Worm (Caenorhabditis elegans): Measurements from ENCODE around the gene ttll-11.

DNA sequence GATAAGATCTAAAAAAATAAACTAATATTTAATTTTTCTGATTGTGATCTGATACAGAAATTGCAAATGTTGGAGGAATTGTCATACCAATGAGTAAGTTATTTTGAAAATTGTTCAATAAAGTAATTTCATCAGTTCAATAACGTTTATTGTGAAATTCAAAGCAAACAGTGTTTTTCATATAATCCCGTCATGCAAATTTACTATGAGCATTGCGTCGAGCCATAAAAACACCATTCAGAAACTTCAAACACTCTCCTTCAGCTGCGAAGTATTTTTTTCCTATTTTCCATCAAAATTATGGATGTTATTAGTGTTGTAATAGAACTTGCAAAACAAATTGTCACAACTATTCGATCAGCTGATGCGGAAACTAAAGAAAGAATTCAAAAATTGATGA is 45.7 kb upstream of the ttll-11 start, which contains the start of gene C49C8.8:
- TF ChIP-seq unc-55 (GFP tag; optimal IDR thresholded peaks at IDR 0.05) (no peak), fos-1 (tag; optimal IDR thresholded peaks at IDR 0.05) (no peak), egl-27 (tag; optimal IDR thresholded peaks at IDR 0.05) (no peak), ama-1 (optimal IDR thresholded peaks at IDR 0.05) (no peak), ceh-82 (tag; optimal IDR thresholded peaks at IDR 0.05) (no peak), alr-1 (tag; optimal IDR thresholded peaks at IDR 0.05) (no peak), snpc-4 (tag; optimal IDR thresholded peaks at IDR 0.05) (no peak), lsy-2 (tag; optimal IDR thresholded peaks at IDR 0.05) (no peak), lin-39 (tag; optimal IDR thresholded peaks at IDR 0.05) (no peak), Y55F3AM.14 (GFP tag; optimal IDR thresholded peaks at IDR 0.05) (no peak), gmeb-1 (tag; optimal IDR thresholded peaks at IDR 0.05) (no peak), ztf-11 (tag; optimal IDR thresholded peaks at IDR 0.05) (no peak), elt-3 (tag; optimal IDR thresholded peaks at IDR 0.05) (no peak)
